Fruit fly (Drosophila melanogaster): ENCODE measurements around the gene MagR.
A peak's percentile ranks its signal among the peaks of the same experiment; 100 is the strongest.

MagR gene

dm6 chrX:15712409-15712808, 21.7 kb upstream of the MagR start, which contains the start of gene HUWE1 (continued):
- TF ChIP-seq CG15514 (GFP tag; optimal IDR thresholded peaks at IDR 0.05) (peak; percentile 70), CG34376 (GFP tag; optimal IDR thresholded peaks at IDR 0.05) (no peak), slbo (GFP tag; IDR thresholded peaks at IDR 0.05) (peak; percentile 26; the same call in 1 of the 2 replicates), Med (GFP tag) (peak; percentile 87), Sry-δ (GFP tag; optimal IDR thresholded peaks at IDR 0.05) (peak; percentile 85), CG6854 (GFP tag; optimal IDR thresholded peaks at IDR 0.05) (no peak), pzg (GFP tag; optimal IDR thresholded peaks at IDR 0.05) (peak; percentile 92), B-H2 (GFP tag; optimal IDR thresholded peaks at IDR 0.05) (no peak), NFAT (GFP tag; IDR thresholded peaks at IDR 0.05) (no peak), Trl (optimal IDR thresholded peaks at IDR 0.05) (no peak), Trl (GFP tag; optimal IDR thresholded peaks at IDR 0.05) (no peak), Atf-2 (GFP tag; optimal IDR thresholded peaks at IDR 0.05) (no peak), CG8478 (optimal IDR thresholded peaks at IDR 0.05) (no peak), knrl (GFP tag; IDR thresholded peaks at IDR 0.05; ENCODE audit: partially characterized antibody) (peak; percentile 82), lmd (GFP tag; IDR thresholded peaks at IDR 0.05) (no peak), usp (GFP tag; optimal IDR thresholded peaks at IDR 0.05) (no peak), NC2β (GFP tag; optimal IDR thresholded peaks at IDR 0.05) (no peak), Six4 (GFP tag; optimal IDR thresholded peaks at IDR 0.05) (no peak), yki (optimal IDR thresholded peaks at IDR 0.05) (no peak), Ets97D (GFP tag; optimal IDR thresholded peaks at IDR 0.05) (peak; percentile 63), Neu2 (GFP tag; optimal IDR thresholded peaks at IDR 0.05; ENCODE audit: borderline replicate concordance) (peak; percentile 77), YL-1 (GFP tag; optimal IDR thresholded peaks at IDR 0.05) (peak; percentile 17), peb (GFP tag; IDR thresholded peaks at IDR 0.05) (no peak), hth (optimal IDR thresholded peaks at IDR 0.05) (no peak), CG12104 (GFP tag; optimal IDR thresholded peaks at IDR 0.05) (no peak), HLH3B (GFP tag; IDR thresholded peaks at IDR 0.05) (no peak), Mes4 (GFP tag; optimal IDR thresholded peaks at IDR 0.05) (no peak), CG30403 (GFP tag; optimal IDR thresholded peaks at IDR 0.05) (no peak), Lim3 (GFP tag; IDR thresholded peaks at IDR 0.05) (no peak), CG6765 (GFP tag; optimal IDR thresholded peaks at IDR 0.05) (no peak), Awh (GFP tag; IDR thresholded peaks at IDR 0.05) (no peak), CG34224 (GFP tag; IDR thresholded peaks at IDR 0.05; ENCODE audit: partially characterized antibody) (peak; percentile 85), dimm (GFP tag; IDR thresholded peaks at IDR 0.05) (no peak), cwo (GFP tag; optimal IDR thresholded peaks at IDR 0.05) (no peak), Myb (GFP tag; optimal IDR thresholded peaks at IDR 0.05) (peak; percentile 61), CG14050 (GFP tag; IDR thresholded peaks at IDR 0.05) (no peak), CG2129 (GFP tag; IDR thresholded peaks at IDR 0.05; ENCODE audit: partially characterized antibody) (peak; percentile 53; the same call in 1 of the 2 replicates), zfh2 (GFP tag; optimal IDR thresholded peaks at IDR 0.05) (peak; percentile 38), CG33557 (GFP tag; optimal IDR thresholded peaks at IDR 0.05) (peak; percentile 5), CG12659 (GFP tag; optimal IDR thresholded peaks at IDR 0.05) (peak; percentile 73), dpn (GFP tag; optimal IDR thresholded peaks at IDR 0.05) (peak in 1 of 2 experiments; percentile 4), emc (GFP tag; optimal IDR thresholded peaks at IDR 0.05) (no peak), Ssrp (tag; optimal IDR thresholded peaks at IDR 0.05) (no peak), Asciz (GFP tag; optimal IDR thresholded peaks at IDR 0.05) (no peak), maf-S (GFP tag; optimal IDR thresholded peaks at IDR 0.05) (no peak), amos (GFP tag; IDR thresholded peaks at IDR 0.05; ENCODE audit: partially characterized antibody) (peak; percentile 84), run (tag; optimal IDR thresholded peaks at IDR 0.05) (no peak), Aef1 (GFP tag; IDR thresholded peaks at IDR 0.05) (peak; percentile 57), cg (GFP tag; optimal IDR thresholded peaks at IDR 0.05) (no peak), CG4730 (GFP tag; IDR thresholded peaks at IDR 0.05) (no peak), CG11560 (tag; IDR thresholded peaks at IDR 0.05) (peak; percentile 49; the same call in 1 of the 3 replicates), CG4360 (GFP tag; IDR thresholded peaks at IDR 0.05) (peak; percentile 45; the same call in 1 of the 2 replicates), TFAM (GFP tag; optimal IDR thresholded peaks at IDR 0.05) (no peak)

Data from whole organism, embryonic.